Worm (Caenorhabditis elegans) whole organism, late embryonic: ENCODE measurements around the gene smg-3.

Experiments
- ama-1 ChIP-seq: fragments of 150-350 bp; optimal IDR thresholded peaks from 2 replicates; lab custom pipeline; 2014
- ceh-30 ChIP-seq: fragments of 150-350 bp; optimal IDR thresholded peaks from 2 replicates; lab custom pipeline; 2014; ENCODE audit warnings: missing biosample characterization, missing genetic modification characterization
- ceh-31 ChIP-seq: sonication (generic microtip); optimal IDR thresholded peaks from 2 replicates; lab custom pipeline; 2016; ENCODE audit warnings: missing genetic modification characterization, missing compliant biosample characterization
- ceh-34 ChIP-seq: sonication (generic microtip); optimal IDR thresholded peaks from 2 replicates; lab custom pipeline; 2016; ENCODE audit warnings: mild to moderate bottlenecking, missing genetic modification characterization, missing compliant biosample characterization
- dmd-4 ChIP-seq: sonication (generic microtip); optimal IDR thresholded peaks from 2 replicates; lab custom pipeline; 2016; ENCODE audit warnings: borderline replicate concordance, missing genetic modification characterization, missing compliant biosample characterization
- odd-2 ChIP-seq: sonication (generic microtip); optimal IDR thresholded peaks from 2 replicates; lab custom pipeline; 2017; ENCODE audit warnings: antibody characterized with exemption, mild to moderate bottlenecking, missing genetic modification characterization, missing compliant biosample characterization
- unc-86 ChIP-seq: sonication (generic microtip); optimal IDR thresholded peaks from 2 replicates; lab custom pipeline; 2016; ENCODE audit warnings: missing genetic modification characterization, missing compliant biosample characterization

DNA sequence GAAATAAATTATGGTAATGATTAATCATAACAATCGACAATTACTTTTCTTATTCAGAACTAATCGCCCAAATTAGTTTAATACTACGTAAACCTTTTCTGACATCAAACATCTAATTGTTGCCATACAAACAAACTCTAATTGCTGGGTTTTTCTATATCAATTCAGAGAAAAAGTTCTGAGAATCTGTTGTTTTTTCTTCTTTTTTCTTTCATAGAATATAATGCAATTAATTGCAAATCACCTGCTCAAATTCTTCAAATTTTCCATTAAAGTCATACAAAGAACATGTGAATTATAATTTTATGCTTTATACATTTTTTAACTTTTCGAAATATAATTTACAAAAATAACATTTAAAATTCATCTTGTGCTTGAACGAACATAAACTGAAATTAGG lies 30.5 kb upstream of the smg-3 start:
- no peak for TF ChIP-seq ceh-34 (tag; lab: Kevin White, UChicago)
- TF ChIP-seq ama-1 = no peak
- no peak for TF ChIP-seq unc-86 (tag; lab: Kevin White, UChicago)
- TF ChIP-seq ceh-30 = no peak
- TF ChIP-seq ceh-31 (tag; lab: Kevin White, UChicago) = no peak
- no peak for TF ChIP-seq dmd-4 (tag; lab: Kevin White, UChicago)
- no peak for TF ChIP-seq odd-2 (tag; lab: Kevin White, UChicago)
